Fruit fly (Drosophila melanogaster): ENCODE data around the gene CG10747.

dm6 chr2L:20098194-20098593 is 7.0 kb upstream of the CG10747 start:
- TF ChIP-seq gl (tag; optimal IDR thresholded peaks at IDR 0.05) (no peak), D1 (tag; optimal IDR thresholded peaks at IDR 0.05) (no peak), CG14655 (GFP tag; optimal IDR thresholded peaks at IDR 0.05) (no peak), CG10348 (GFP tag; IDR thresholded peaks at IDR 0.05) (no peak), CG32121 (GFP tag; IDR thresholded peaks at IDR 0.05) (no peak), CG9948 (tag; optimal IDR thresholded peaks at IDR 0.05) (no peak), CG13204 (GFP tag; optimal IDR thresholded peaks at IDR 0.05) (no peak), CG12605 (GFP tag; IDR thresholded peaks at IDR 0.05) (0 out of 2 replicates have a peak, but pooled peaks have one; percentile 13), Ets98B (GFP tag; IDR thresholded peaks at IDR 0.05) (peak; percentile 5; the same call in 1 of the 2 replicates)
